Fruit fly (Drosophila melanogaster): ENCODE data around the gene mew.
A peak's percentile ranks its signal among the peaks of the same experiment; 100 is the strongest.

The mew gene

DNA sequence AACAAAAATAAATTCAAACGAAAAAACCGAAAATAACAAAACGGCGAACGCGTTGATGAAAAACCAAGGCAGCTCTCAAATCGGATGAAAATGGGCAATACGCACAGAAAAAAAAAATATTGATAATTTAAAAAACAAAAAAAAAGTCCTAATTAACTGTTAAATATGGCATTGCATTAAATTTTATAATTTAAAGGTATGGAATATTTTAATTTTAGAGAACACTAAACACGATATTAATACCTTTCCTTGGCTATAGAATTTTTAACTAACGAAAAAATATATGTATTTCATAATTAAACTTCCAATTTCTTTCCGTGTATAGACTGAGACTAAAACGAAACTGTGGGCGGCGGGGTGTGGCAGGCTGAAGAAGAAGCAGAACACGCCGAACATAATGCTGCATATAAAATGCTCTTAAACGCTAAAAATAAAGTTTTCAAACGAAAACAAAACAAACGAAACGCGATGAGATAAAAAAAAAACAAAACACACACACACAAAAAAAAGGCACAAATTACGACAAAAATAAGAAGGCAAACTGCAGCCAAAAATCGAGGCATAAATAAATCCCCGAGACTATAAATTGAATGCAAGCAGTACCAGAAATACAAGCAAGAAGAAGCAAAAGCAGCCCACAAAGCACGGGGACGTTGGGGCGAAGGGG, 16.3 kb upstream of the mew start (continued):
- TF ChIP-seq Dbx (GFP tag; IDR thresholded peaks at IDR 0.05) (peak; percentile 30; the same call in 1 of the 3 replicates), CG14441 (GFP tag; IDR thresholded peaks at IDR 0.05) (peak; percentile 46; the same call in 1 of the 2 replicates), mam (GFP tag; optimal IDR thresholded peaks at IDR 0.05) (no peak), so (GFP tag; IDR thresholded peaks at IDR 0.05) (no peak), CG14667 (GFP tag; IDR thresholded peaks at IDR 0.05) (0 out of 2 replicates have a peak, but pooled peaks have one; percentile 16), CG1024 (GFP tag; IDR thresholded peaks at IDR 0.05) (no peak), psq (GFP tag; optimal IDR thresholded peaks at IDR 0.05) (no peak), CG15269 (tag; optimal IDR thresholded peaks at IDR 0.05) (peak; percentile 80), CG13287 (GFP tag; IDR thresholded peaks at IDR 0.05; ENCODE audit: partially characterized antibody) (no peak), CG12155 (GFP tag; optimal IDR thresholded peaks at IDR 0.05) (peak; percentile 25), Atf-2 (GFP tag; optimal IDR thresholded peaks at IDR 0.05) (no peak), CG8924 (tag; optimal IDR thresholded peaks at IDR 0.05) (peak; percentile 66), Doc2 (GFP tag; IDR thresholded peaks at IDR 0.05) (no peak), Mes4 (GFP tag; optimal IDR thresholded peaks at IDR 0.05) (no peak), NfI (GFP tag; optimal IDR thresholded peaks at IDR 0.05) (peak; percentile 29), Six4 (GFP tag; optimal IDR thresholded peaks at IDR 0.05) (peak; percentile 35), CG6765 (GFP tag; optimal IDR thresholded peaks at IDR 0.05) (no peak), MTF-1 (GFP tag; optimal IDR thresholded peaks at IDR 0.05; ENCODE audit: borderline replicate concordance) (no peak), jumu (GFP tag; optimal IDR thresholded peaks at IDR 0.05) (no peak), Dip3 (GFP tag; optimal IDR thresholded peaks at IDR 0.05) (no peak), CG2875 (GFP tag; optimal IDR thresholded peaks at IDR 0.05) (no peak), CG16863 (GFP tag; optimal IDR thresholded peaks at IDR 0.05) (no peak), Sin3A (optimal IDR thresholded peaks at IDR 0.05) (no peak), Eip74EF (GFP tag; optimal IDR thresholded peaks at IDR 0.05) (peak in 1 of 2 experiments; percentile 59), corto (GFP tag; optimal IDR thresholded peaks at IDR 0.05) (no peak), ato (GFP tag; IDR thresholded peaks at IDR 0.05; ENCODE audit: partially characterized antibody) (no peak), CG3163 (GFP tag; optimal IDR thresholded peaks at IDR 0.05) (no peak), CG7928 (GFP tag; optimal IDR thresholded peaks at IDR 0.05) (no peak), Ptx1 (GFP tag; IDR thresholded peaks at IDR 0.05) (peak; percentile 63), ftz-f1 (GFP tag; optimal IDR thresholded peaks at IDR 0.05) (no peak), B-H1 (GFP tag; IDR thresholded peaks at IDR 0.05) (no peak), CG6813 (GFP tag; optimal IDR thresholded peaks at IDR 0.05) (no peak), NC2β (GFP tag; optimal IDR thresholded peaks at IDR 0.05) (no peak), CG11504 (tag; optimal IDR thresholded peaks at IDR 0.05) (peak; percentile 78), Doc3 (GFP tag; IDR thresholded peaks at IDR 0.05; ENCODE audit: partially characterized antibody) (no peak), salm (tag; optimal IDR thresholded peaks at IDR 0.05) (peak; percentile 68), CG17802 (tag; optimal IDR thresholded peaks at IDR 0.05) (no peak), HmgD (GFP tag; optimal IDR thresholded peaks at IDR 0.05) (no peak), CG31224 (GFP tag; IDR thresholded peaks at IDR 0.05) (peak; percentile 31; the same call in 1 of the 2 replicates), mirr (GFP tag; optimal IDR thresholded peaks at IDR 0.05) (no peak), CG30403 (GFP tag; optimal IDR thresholded peaks at IDR 0.05) (peak; percentile 67), D19B (GFP tag; optimal IDR thresholded peaks at IDR 0.05) (no peak), CG34422 (GFP tag; IDR thresholded peaks at IDR 0.05) (peak; percentile 37; the same call in 1 of the 3 replicates), CG14050 (GFP tag; IDR thresholded peaks at IDR 0.05) (no peak), row (GFP tag; IDR thresholded peaks at IDR 0.05) (peak; percentile 53; the same call in 2 of the 3 replicates), ewg (GFP tag; optimal IDR thresholded peaks at IDR 0.05) (peak; percentile 7), CG11696 (GFP tag; IDR thresholded peaks at IDR 0.05) (no peak), CG7372 (GFP tag; IDR thresholded peaks at IDR 0.05) (peak; percentile 57), CkIIα-i1 (GFP tag; IDR thresholded peaks at IDR 0.05) (no peak), NC2α (GFP tag; optimal IDR thresholded peaks at IDR 0.05) (no peak)
